Worm (Caenorhabditis elegans) whole organism, L4 larva: ENCODE results near the gene ZK930.4.

Source experiments
- T26A8.4 ChIP-seq: fragments of 200-800 bp; sonication (Bioruptor generic); IDR thresholded peaks from 2 replicates; pipeline ENCODE4 v1.3.6; 2022; ENCODE audit warnings: missing genetic modification characterization, missing compliant biosample characterization
- ceh-62 ChIP-seq: sonication (generic microtip); optimal IDR thresholded peaks from 2 replicates; lab custom pipeline; 2017; ENCODE audit warnings: missing biosample characterization, missing genetic modification characterization
- ceh-82 ChIP-seq: sonication (generic microtip); optimal IDR thresholded peaks from 2 replicates; lab custom pipeline; 2017; ENCODE audit warnings: missing biosample characterization, missing genetic modification characterization
- ces-1 ChIP-seq: fragments of 150-350 bp; sonication (generic microtip); optimal IDR thresholded peaks from 4 replicates; lab custom pipeline; 2014; ENCODE audit warnings: missing biosample characterization, missing genetic modification reagents, missing genetic modification characterization
- cey-2 ChIP-seq: sonication (generic microtip); optimal IDR thresholded peaks from 3 replicates; lab custom pipeline; 2017; ENCODE audit warnings: missing genetic modification characterization, mild to moderate bottlenecking, missing compliant biosample characterization, antibody characterized with exemption, borderline replicate concordance; ENCODE audit not compliant: insufficient read depth
- dmd-6 ChIP-seq: fragments of 200-800 bp; sonication (Bioruptor generic); IDR thresholded peaks from 2 replicates; pipeline ENCODE4 v1.3.6; 2022; ENCODE audit warnings: missing genetic modification reagents, missing genetic modification characterization, missing compliant biosample characterization
- dmd-8 ChIP-seq: fragments of 200-800 bp; sonication (Bioruptor generic); IDR thresholded peaks from 2 replicates; pipeline ENCODE4 v1.3.6; 2022; ENCODE audit warnings: missing genetic modification characterization, missing compliant biosample characterization
- dve-1 ChIP-seq: sonication (generic microtip); optimal IDR thresholded peaks from 2 replicates; lab custom pipeline; 2017; ENCODE audit warnings: antibody characterized with exemption, mild to moderate bottlenecking, missing genetic modification characterization, missing compliant biosample characterization; ENCODE audit not compliant: insufficient read depth
- fkh-10 ChIP-seq: fragments of 150-350 bp; optimal IDR thresholded peaks from 2 replicates; lab custom pipeline; 2014; ENCODE audit warnings: missing biosample characterization, missing genetic modification reagents, missing genetic modification characterization
- fos-1 ChIP-seq: fragments of 150-350 bp; optimal IDR thresholded peaks from 2 replicates; lab custom pipeline; 2014; ENCODE audit warnings: missing biosample characterization, missing genetic modification characterization
- gei-8 ChIP-seq: fragments of 200-800 bp; sonication (Bioruptor generic); optimal IDR thresholded peaks from 2 replicates; lab custom pipeline; 2018; ENCODE audit warnings: mild to moderate bottlenecking, missing genetic modification characterization, missing compliant biosample characterization
- hlh-11 ChIP-seq: fragments of 200-800 bp; sonication (Bioruptor generic); optimal IDR thresholded peaks from 2 replicates; lab custom pipeline; 2018; ENCODE audit warnings: mild to moderate bottlenecking, missing genetic modification characterization, missing compliant biosample characterization
- lin-1 ChIP-seq: fragments of 200-800 bp; sonication (Bioruptor generic); IDR thresholded peaks from 2 replicates; pipeline ENCODE4 v1.3.6; 2022; ENCODE audit warnings: missing genetic modification reagents, missing genetic modification characterization, missing compliant biosample characterization
- lin-15B ChIP-seq: fragments of 150-350 bp; sonication (generic microtip); optimal IDR thresholded peaks from 3 replicates; lab custom pipeline; 2014; ENCODE audit warnings: missing biosample characterization, missing genetic modification characterization
- lin-38 ChIP-seq: fragments of 200-800 bp; sonication (Bioruptor generic); IDR thresholded peaks from 2 replicates; pipeline ENCODE4 v1.3.6; 2022; ENCODE audit warnings: missing genetic modification reagents, missing genetic modification characterization, missing compliant biosample characterization
- lin-39 ChIP-seq: fragments of 150-350 bp; optimal IDR thresholded peaks from 2 replicates; lab custom pipeline; 2014; ENCODE audit warnings: missing biosample characterization, missing genetic modification reagents, missing genetic modification characterization
- lsy-2 ChIP-seq, 2 experiments: fragments of 150-350 bp in 1 of 2; sonication (generic microtip) in 1 of 2; optimal IDR thresholded peaks; 2 replicates each; lab custom pipeline; 2014 to 2017; ENCODE audit warnings: missing biosample characterization in 2 of 2, missing genetic modification characterization in 2 of 2
- madf-5 ChIP-seq, 2 experiments: fragments of 200-800 bp; sonication (Bioruptor generic); IDR thresholded peaks; 2 replicates each; pipeline ENCODE4 v1.3.6; 2022; ENCODE audit warnings: missing compliant biosample characterization in 2 of 2, missing genetic modification characterization in 2 of 2
- mdl-1 ChIP-seq, 2 experiments: fragments of 150-350 bp in 1 of 2; sonication (generic microtip) in 1 of 2; optimal IDR thresholded peaks; 2 replicates each; lab custom pipeline; 2014 to 2017; ENCODE audit warnings: missing biosample characterization in 2 of 2, missing genetic modification characterization in 2 of 2
- mdt-29 ChIP-seq: fragments of 200-800 bp; sonication (Bioruptor generic); IDR thresholded peaks from 2 replicates; pipeline ENCODE4 v1.3.6; 2022; ENCODE audit warnings: missing genetic modification reagents, missing genetic modification characterization, missing compliant biosample characterization
- mxl-3 ChIP-seq: fragments of 200-800 bp; sonication (Bioruptor generic); optimal IDR thresholded peaks from 2 replicates; lab custom pipeline; 2018; ENCODE audit warnings: mild to moderate bottlenecking, missing genetic modification characterization, missing compliant biosample characterization
- nhr-102 ChIP-seq: sonication (generic microtip); optimal IDR thresholded peaks from 2 replicates; lab custom pipeline; 2016; ENCODE audit warnings: mild to moderate bottlenecking, missing genetic modification characterization, moderate library complexity, missing compliant biosample characterization
- nhr-111 ChIP-seq: fragments of 200-800 bp; sonication (Bioruptor generic); optimal IDR thresholded peaks from 2 replicates; lab custom pipeline; 2018; ENCODE audit warnings: mild to moderate bottlenecking, missing genetic modification characterization, missing compliant biosample characterization
- nhr-25 ChIP-seq: sonication (generic microtip); optimal IDR thresholded peaks from 2 replicates; lab custom pipeline; 2017; ENCODE audit warnings: missing genetic modification characterization, mild to moderate bottlenecking, missing compliant biosample characterization, antibody characterized with exemption, moderate library complexity, borderline replicate concordance; ENCODE audit not compliant: insufficient read depth
- nhr-28 ChIP-seq: fragments of 150-350 bp; optimal IDR thresholded peaks from 2 replicates; lab custom pipeline; 2014; ENCODE audit warnings: missing biosample characterization, missing genetic modification characterization
- nhr-42 ChIP-seq: fragments of 200-800 bp; sonication (Bioruptor generic); IDR thresholded peaks from 2 replicates; pipeline ENCODE4 v1.3.6; 2022; ENCODE audit warnings: missing genetic modification characterization, missing compliant biosample characterization
- nhr-48 ChIP-seq: sonication (generic microtip); optimal IDR thresholded peaks from 2 replicates; lab custom pipeline; 2016; ENCODE audit warnings: mild to moderate bottlenecking, missing genetic modification characterization, missing compliant biosample characterization
- nhr-6 ChIP-seq: fragments of 150-350 bp; optimal IDR thresholded peaks from 2 replicates; lab custom pipeline; 2014; ENCODE audit warnings: missing biosample characterization, missing genetic modification characterization
- nhr-77 ChIP-seq: fragments of 150-350 bp; optimal IDR thresholded peaks from 2 replicates; lab custom pipeline; 2014; ENCODE audit warnings: missing biosample characterization, missing genetic modification characterization
- pha-4 ChIP-seq, 2 experiments: fragments of 150-350 bp in 1 of 2; fragments of 200-800 bp in 1 of 2; sonication (Bioruptor generic) in 1 of 2; IDR thresholded peaks in 1 of 2; optimal IDR thresholded peaks in 1 of 2; 2 replicates each; pipeline versions ENCODE4 v1.3.6 to Lab custom; 2014 to 2022; ENCODE audit warnings: missing genetic modification characterization in 2 of 2, missing genetic modification reagents in 2 of 2, missing biosample characterization in 1 of 2, missing compliant biosample characterization in 1 of 2
- pqm-1 ChIP-seq: sonication (generic microtip); optimal IDR thresholded peaks from 2 replicates; lab custom pipeline; 2017; ENCODE audit warnings: missing biosample characterization, missing genetic modification characterization
- rbr-2 ChIP-seq: sonication (generic microtip); optimal IDR thresholded peaks from 2 replicates; lab custom pipeline; 2016; ENCODE audit warnings: missing genotype, missing genetic modification characterization, missing compliant biosample characterization
- skn-1 ChIP-seq: fragments of 150-350 bp; optimal IDR thresholded peaks from 2 replicates; lab custom pipeline; 2014; ENCODE audit warnings: missing biosample characterization, missing genetic modification characterization
- snpc-1.2 ChIP-seq: fragments of 200-800 bp; sonication (Bioruptor generic); IDR thresholded peaks from 2 replicates; pipeline ENCODE4 v1.3.6; 2022; ENCODE audit warnings: missing genetic modification reagents, missing genetic modification characterization, missing compliant biosample characterization
- snpc-4 ChIP-seq: fragments of 150-350 bp; optimal IDR thresholded peaks from 2 replicates; lab custom pipeline; 2014; ENCODE audit warnings: missing biosample characterization, missing genetic modification characterization
- tag-97 ChIP-seq: fragments of 200-800 bp; sonication (Bioruptor generic); IDR thresholded peaks from 2 replicates; pipeline ENCODE4 v1.3.6; 2022; ENCODE audit warnings: missing genetic modification characterization, missing compliant biosample characterization
- tra-1 ChIP-seq: fragments of 200-800 bp; sonication (Bioruptor generic); IDR thresholded peaks from 2 replicates; pipeline ENCODE4 v1.3.6; 2022; ENCODE audit warnings: missing genetic modification reagents, missing genetic modification characterization, missing compliant biosample characterization
- unc-62 ChIP-seq, 3 experiments: fragments of 150-350 bp in 1 of 3; sonication (generic microtip); optimal IDR thresholded peaks in 2 of 3; peaks in 1 of 3; 1 replicate in 1 of 3; 2 replicates in 2 of 3; lab custom pipeline; 2014 to 2017; ENCODE audit warnings: missing biosample characterization in 3 of 3, missing genetic modification characterization in 3 of 3, missing genetic modification reagents in 3 of 3, missing genotype in 1 of 3
- ztf-11 ChIP-seq: fragments of 150-350 bp; optimal IDR thresholded peaks from 2 replicates; lab custom pipeline; 2014; ENCODE audit warnings: missing biosample characterization, missing genetic modification characterization

ZK930.4 gene

ce11 chrII:11928752-11929151 lies 22.4 kb downstream of the ZK930.4 start (continued):
- TF ChIP-seq tag-97 (GFP tag; lab: Robert Waterston, UW) = no peak
- peak; percentile 12 for TF ChIP-seq dve-1 (tag; lab: Kevin White, UChicago)
- no peak for TF ChIP-seq fkh-10 (GFP tag; lab: Kevin White, UChicago)
- no peak for TF ChIP-seq lin-39 (tag; lab: Kevin White, UChicago)
- TF ChIP-seq nhr-25 (tag; lab: Kevin White, UChicago) = peak; percentile 93
- no peak for TF ChIP-seq nhr-102 (tag; lab: Kevin White, UChicago)
- no peak for TF ChIP-seq T26A8.4 (GFP tag; lab: Robert Waterston, UW)
- 0 out of 2 replicates have a peak, but pooled peaks have one; percentile 12 for TF ChIP-seq dmd-6 (GFP tag; lab: Robert Waterston, UW)
- peak in 1 of 2 experiments; percentile 41 for TF ChIP-seq mdl-1 (tag; optimal IDR thresholded peaks at IDR 0.05; lab: Kevin White, UChicago)
- no peak for TF ChIP-seq nhr-111 (GFP tag; lab: Kevin White, UChicago)
- TF ChIP-seq lsy-2 (tag; optimal IDR thresholded peaks at IDR 0.05; lab: Kevin White, UChicago) = peak in 1 of 2 experiments; percentile 13
- peak; percentile 17 for TF ChIP-seq nhr-48 (tag; lab: Kevin White, UChicago)
- TF ChIP-seq nhr-42 (GFP tag; lab: Robert Waterston, UW) = no peak
- TF ChIP-seq lin-38 (GFP tag; lab: Robert Waterston, UW) = no peak
- peak; percentile 76 for TF ChIP-seq mxl-3 (GFP tag; lab: Kevin White, UChicago)
- TF ChIP-seq lin-1 (GFP tag; lab: Robert Waterston, UW) = no peak
- no peak for TF ChIP-seq nhr-6 (tag; lab: Kevin White, UChicago)

- no peak for TF ChIP-seq madf-5 (GFP tag; IDR thresholded peaks at IDR 0.05; lab: Robert Waterston, UW)
- TF ChIP-seq pha-4 (GFP tag; IDR thresholded peaks at IDR 0.05; lab: Robert Waterston, UW) = no peak
- no peak for TF ChIP-seq pha-4 (tag; optimal IDR thresholded peaks at IDR 0.05; lab: Kevin White, UChicago)
- no peak for TF ChIP-seq ztf-11 (tag; lab: Kevin White, UChicago)
- no peak for TF ChIP-seq snpc-4
- TF ChIP-seq mdt-29 (GFP tag; lab: Robert Waterston, UW) = no peak
- TF ChIP-seq, all 104 proteins: peak for 0
These were observed 23.8 kb downstream of the ZK930.4 start for ce11 chrII:11930132-11930531.

- TF ChIP-seq dmd-6 (GFP tag; lab: Robert Waterston, UW) = no peak
- TF ChIP-seq unc-62 (GFP tag; optimal IDR thresholded peaks at IDR 0.05 in 1 of 2; lab: Kevin White, UChicago) = peak in 1 of 2 experiments; percentile 66
- no peak for TF ChIP-seq unc-62 (tag; optimal IDR thresholded peaks at IDR 0.05; lab: Kevin White, UChicago)
- no peak for TF ChIP-seq T26A8.4 (GFP tag; lab: Robert Waterston, UW)
- TF ChIP-seq, all 104 proteins: peak for 1
These were observed 28.9 kb downstream of the ZK930.4 start, which contains the start of gene lin-29 for ce11 chrII:11935266-11935665. Gene lin-29 (minus strand): TSS chrII:11935343.

ce11 chrII:11936393-11936792 lies 30.1 kb downstream of the ZK930.4 start:
- TF ChIP-seq dmd-8 (GFP tag; lab: Robert Waterston, UW) (no peak), hlh-11 (tag; lab: Kevin White, UChicago) (peak; percentile 20), nhr-28 (tag; lab: Kevin White, UChicago) (peak; percentile 6), tra-1 (GFP tag; lab: Robert Waterston, UW) (0 out of 2 replicates have a peak, but pooled peaks have one; percentile 39), dmd-6 (GFP tag; lab: Robert Waterston, UW) (peak; percentile 18; the same call in 1 of the 2 replicates), ceh-62 (tag; lab: Kevin White, UChicago) (no peak), pqm-1 (tag; lab: Kevin White, UChicago) (peak; percentile 71), skn-1 (tag; lab: Kevin White, UChicago) (no peak), rbr-2 (tag; lab: Kevin White, UChicago) (no peak)

- TF ChIP-seq ceh-62 (tag; lab: Kevin White, UChicago) (no peak), gei-8 (no peak), nhr-42 (GFP tag; lab: Robert Waterston, UW) (no peak), cey-2 (tag; lab: Kevin White, UChicago) (no peak), fos-1 (tag; lab: Kevin White, UChicago) (no peak), unc-62 (GFP tag; optimal IDR thresholded peaks at IDR 0.05 in 1 of 2; lab: Kevin White, UChicago) (no peak), unc-62 (tag; optimal IDR thresholded peaks at IDR 0.05; lab: Kevin White, UChicago) (no peak), pqm-1 (tag; lab: Kevin White, UChicago) (no peak), lin-15B (no peak), snpc-1.2 (no peak), nhr-77 (tag; lab: Kevin White, UChicago) (no peak), ces-1 (no peak), ceh-82 (tag; lab: Kevin White, UChicago) (no peak)
These were observed 42.1 kb downstream of the ZK930.4 start, which contains the start of gene W03C9.8 for ce11 chrII:11948459-11948858. Gene W03C9.8 (plus strand): TSS chrII:11948759.
